Worm (Caenorhabditis elegans) whole organism, L2 larva: Measurements from ENCODE around the gene R08D7.5.
A peak's percentile ranks its signal among the peaks of the same experiment; 100 is the strongest.

Experiments used
- F13H6.1 ChIP-seq: sonication (generic microtip); optimal IDR thresholded peaks from 2 replicates; lab custom pipeline; 2016; ENCODE audit warnings: missing genetic modification characterization, missing compliant biosample characterization
- R02D3.7 ChIP-seq: fragments of 150-350 bp; optimal IDR thresholded peaks from 2 replicates; lab custom pipeline; 2014; ENCODE audit warnings: missing biosample characterization, missing genetic modification characterization
- Y55F3AM.14 ChIP-seq: fragments of 200-800 bp; sonication (Bioruptor generic); optimal IDR thresholded peaks from 2 replicates; lab custom pipeline; 2018; ENCODE audit warnings: mild to moderate bottlenecking, missing genetic modification characterization, missing compliant biosample characterization
- ZK546.5 ChIP-seq: sonication (generic microtip); optimal IDR thresholded peaks from 2 replicates; lab custom pipeline; 2017; ENCODE audit warnings: missing biosample characterization, missing genetic modification characterization
- alr-1 ChIP-seq: fragments of 150-350 bp; optimal IDR thresholded peaks from 2 replicates; lab custom pipeline; 2014; ENCODE audit warnings: missing biosample characterization, missing genetic modification characterization
- aly-2 ChIP-seq: fragments of 150-350 bp; optimal IDR thresholded peaks from 2 replicates; lab custom pipeline; 2014; ENCODE audit warnings: missing biosample characterization, missing genetic modification characterization
- ama-1 ChIP-seq: fragments of 150-350 bp; optimal IDR thresholded peaks from 2 replicates; lab custom pipeline; 2018; ENCODE audit warnings: inconsistent platforms
- blmp-1 ChIP-seq: sonication (generic microtip); optimal IDR thresholded peaks from 2 replicates; lab custom pipeline; 2017; ENCODE audit warnings: missing genetic modification characterization, mild to moderate bottlenecking, missing compliant biosample characterization, antibody characterized with exemption, moderate library complexity; ENCODE audit not compliant: insufficient read depth
- ceh-16 ChIP-seq: fragments of 150-350 bp; optimal IDR thresholded peaks from 2 replicates; lab custom pipeline; 2014; ENCODE audit warnings: missing biosample characterization, missing genetic modification characterization
- ceh-82 ChIP-seq: fragments of 150-350 bp; optimal IDR thresholded peaks from 2 replicates; lab custom pipeline; 2014; ENCODE audit warnings: missing biosample characterization, missing genetic modification characterization
- crh-2 ChIP-seq: sonication (generic microtip); optimal IDR thresholded peaks from 2 replicates; lab custom pipeline; 2017; ENCODE audit warnings: missing biosample characterization, missing genetic modification characterization
- dmd-4 ChIP-seq: sonication (generic microtip); optimal IDR thresholded peaks from 2 replicates; lab custom pipeline; 2017; ENCODE audit warnings: missing biosample characterization, missing genetic modification characterization
- egl-27 ChIP-seq: sonication (generic microtip); optimal IDR thresholded peaks from 3 replicates; lab custom pipeline; 2017; ENCODE audit warnings: missing biosample characterization, missing genetic modification reagents, missing genetic modification characterization
- elt-1 ChIP-seq: fragments of 150-350 bp; optimal IDR thresholded peaks from 2 replicates; lab custom pipeline; 2014; ENCODE audit warnings: missing biosample characterization, missing genetic modification characterization
- elt-3 ChIP-seq: sonication (generic microtip); optimal IDR thresholded peaks from 2 replicates; lab custom pipeline; 2017; ENCODE audit warnings: missing biosample characterization, missing genetic modification characterization
- fos-1 ChIP-seq: fragments of 150-350 bp; optimal IDR thresholded peaks from 2 replicates; lab custom pipeline; 2014; ENCODE audit warnings: missing biosample characterization, missing genetic modification characterization
- lin-13 ChIP-seq: fragments of 150-350 bp; optimal IDR thresholded peaks from 2 replicates; lab custom pipeline; 2014; ENCODE audit warnings: missing biosample characterization, missing genetic modification reagents, missing genetic modification characterization
- lin-39 ChIP-seq: fragments of 150-350 bp; optimal IDR thresholded peaks from 2 replicates; lab custom pipeline; 2014; ENCODE audit warnings: missing biosample characterization, missing genetic modification reagents, missing genetic modification characterization
- lsy-2 ChIP-seq, 2 experiments: fragments of 150-350 bp in 1 of 2; sonication (generic microtip) in 1 of 2; optimal IDR thresholded peaks; 2 replicates each; lab custom pipeline; 2014 to 2017; ENCODE audit warnings: missing biosample characterization in 2 of 2, missing genetic modification characterization in 2 of 2
- mbf-1 ChIP-seq: sonication (generic microtip); optimal IDR thresholded peaks from 2 replicates; lab custom pipeline; 2017; ENCODE audit warnings: missing biosample characterization, missing genetic modification characterization
- mdl-1 ChIP-seq, 2 experiments: fragments of 150-350 bp in 1 of 2; sonication (generic microtip) in 1 of 2; optimal IDR thresholded peaks; 2 replicates each; lab custom pipeline; 2017; ENCODE audit warnings: missing biosample characterization in 2 of 2, missing genetic modification characterization in 2 of 2
- nhr-10 ChIP-seq: sonication (generic microtip); optimal IDR thresholded peaks from 2 replicates; lab custom pipeline; 2017; ENCODE audit warnings: missing biosample characterization, missing genetic modification characterization
- nhr-11 ChIP-seq: fragments of 150-350 bp; optimal IDR thresholded peaks from 2 replicates; lab custom pipeline; 2014; ENCODE audit warnings: missing biosample characterization, missing genetic modification characterization
- nhr-12 ChIP-seq: fragments of 150-350 bp; optimal IDR thresholded peaks from 2 replicates; lab custom pipeline; 2014; ENCODE audit warnings: missing biosample characterization, missing genetic modification characterization
- nhr-129 ChIP-seq: fragments of 150-350 bp; optimal IDR thresholded peaks from 2 replicates; lab custom pipeline; 2014; ENCODE audit warnings: missing biosample characterization, missing genetic modification characterization
- nhr-21 ChIP-seq: fragments of 150-350 bp; optimal IDR thresholded peaks from 2 replicates; lab custom pipeline; 2014; ENCODE audit warnings: missing biosample characterization, missing genetic modification characterization
- nhr-23 ChIP-seq: fragments of 150-350 bp; optimal IDR thresholded peaks from 2 replicates; lab custom pipeline; 2014; ENCODE audit warnings: missing biosample characterization, missing genetic modification reagents, missing genetic modification characterization
- nhr-237 ChIP-seq: fragments of 150-350 bp; optimal IDR thresholded peaks from 2 replicates; lab custom pipeline; 2014; ENCODE audit warnings: missing biosample characterization, missing genetic modification characterization
- nhr-25 ChIP-seq: fragments of 150-350 bp; sonication (generic microtip); optimal IDR thresholded peaks from 3 replicates; lab custom pipeline; 2014; ENCODE audit warnings: missing biosample characterization, missing genetic modification characterization
- nhr-6 ChIP-seq: fragments of 150-350 bp; optimal IDR thresholded peaks from 2 replicates; lab custom pipeline; 2014; ENCODE audit warnings: missing biosample characterization, missing genetic modification characterization
- peb-1 ChIP-seq: fragments of 150-350 bp; optimal IDR thresholded peaks from 2 replicates; lab custom pipeline; 2014; ENCODE audit warnings: missing biosample characterization, missing genetic modification characterization
- sem-4 ChIP-seq: fragments of 150-350 bp; optimal IDR thresholded peaks from 2 replicates; lab custom pipeline; 2014; ENCODE audit warnings: missing biosample characterization, missing genetic modification reagents, missing genetic modification characterization
- skn-1 ChIP-seq: sonication (generic microtip); optimal IDR thresholded peaks from 2 replicates; lab custom pipeline; 2017; ENCODE audit warnings: missing biosample characterization, missing genetic modification characterization
- sma-3 ChIP-seq: sonication (generic microtip); optimal IDR thresholded peaks from 2 replicates; lab custom pipeline; 2016; ENCODE audit warnings: missing genetic modification reagents, missing genetic modification characterization, missing compliant biosample characterization
- sma-9 ChIP-seq, 2 experiments: fragments of 150-350 bp in 1 of 2; sonication (generic microtip) in 1 of 2; optimal IDR thresholded peaks; 2 replicates each; lab custom pipeline; 2014 to 2016; ENCODE audit warnings: missing genetic modification characterization in 2 of 2, mild to moderate bottlenecking in 1 of 2, missing biosample characterization in 1 of 2, missing compliant biosample characterization in 1 of 2, missing genetic modification reagents in 1 of 2, moderate library complexity in 1 of 2
- snpc-4 ChIP-seq: fragments of 150-350 bp; optimal IDR thresholded peaks from 2 replicates; lab custom pipeline; 2014; ENCODE audit warnings: missing biosample characterization, missing genetic modification characterization
- unc-39 ChIP-seq: fragments of 150-350 bp; optimal IDR thresholded peaks from 2 replicates; lab custom pipeline; 2014; ENCODE audit warnings: missing biosample characterization, missing genetic modification characterization
- unc-55 ChIP-seq: fragments of 150-350 bp; sonication (generic microtip); optimal IDR thresholded peaks from 3 replicates; lab custom pipeline; 2014; ENCODE audit warnings: missing biosample characterization, missing genetic modification reagents, missing genetic modification characterization
- unc-62 ChIP-seq: fragments of 150-350 bp; optimal IDR thresholded peaks from 2 replicates; lab custom pipeline; 2014; ENCODE audit warnings: missing biosample characterization, missing genetic modification reagents, missing genetic modification characterization
- ztf-1 ChIP-seq: fragments of 200-800 bp; sonication (Bioruptor generic); conservative IDR thresholded peaks from 2 replicates; pipeline ENCODE4 v1.3.6; 2022; ENCODE audit warnings: missing genetic modification characterization, missing compliant biosample characterization
- ztf-11 ChIP-seq: sonication (generic microtip); optimal IDR thresholded peaks from 2 replicates; lab custom pipeline; 2017; ENCODE audit warnings: missing biosample characterization, missing genetic modification characterization
- ztf-4 ChIP-seq: fragments of 150-350 bp; optimal IDR thresholded peaks from 2 replicates; lab custom pipeline; 2014; ENCODE audit warnings: missing biosample characterization, missing genetic modification characterization

The R08D7.5 gene

ce11 chrIII:8944357-8944756, 29.6 kb upstream of the R08D7.5 start, which contains the start of gene dhrr-1:
Gene dhrr-1, plus strand, starts transcription at chrIII:8944657.
- no peak for TF ChIP-seq nhr-25 (tag; lab: Kevin White, UChicago)
- TF ChIP-seq nhr-129 = no peak
- no peak for TF ChIP-seq lsy-2 (tag; optimal IDR thresholded peaks at IDR 0.05; lab: Kevin White, UChicago)
- TF ChIP-seq skn-1 = no peak
- no peak for TF ChIP-seq ZK546.5 (tag; lab: Kevin White, UChicago)
- TF ChIP-seq Y55F3AM.14 (GFP tag; lab: Kevin White, UChicago) = no peak
- no peak for TF ChIP-seq aly-2
- TF ChIP-seq lin-13 (GFP tag; lab: Kevin White, UChicago) = no peak
- TF ChIP-seq unc-55 = no peak
- no peak for TF ChIP-seq nhr-10
- no peak for TF ChIP-seq ztf-1 (GFP tag; lab: Robert Waterston, UW)
- no peak for TF ChIP-seq alr-1 (tag; lab: Kevin White, UChicago)
- TF ChIP-seq nhr-12 (tag; lab: Kevin White, UChicago) = no peak
- TF ChIP-seq ceh-82 = no peak
- no peak for TF ChIP-seq ztf-11 (tag; lab: Kevin White, UChicago)

- no peak for TF ChIP-seq sma-3 (GFP tag; lab: Kevin White, UChicago)
- no peak for TF ChIP-seq sma-9 (GFP tag; optimal IDR thresholded peaks at IDR 0.05; lab: Kevin White, UChicago)
- TF ChIP-seq sma-9 (tag; optimal IDR thresholded peaks at IDR 0.05; lab: Kevin White, UChicago) = no peak
- TF ChIP-seq nhr-11 (tag; lab: Kevin White, UChicago) = no peak
- no peak for TF ChIP-seq elt-1 (tag; lab: Kevin White, UChicago)
- TF ChIP-seq nhr-129 = no peak
- TF ChIP-seq, all 48 proteins: peak for 0
Measured at ce11 chrIII:8946285-8946684, 27.6 kb upstream of the R08D7.5 start.

- no peak for TF ChIP-seq nhr-11 (tag; lab: Kevin White, UChicago)
- TF ChIP-seq skn-1 = no peak
- no peak for TF ChIP-seq ceh-16 (tag; lab: Kevin White, UChicago)
- TF ChIP-seq, all 48 proteins: peak for 0
Measured at ce11 chrIII:8949147-8949546, 24.8 kb upstream of the R08D7.5 start.

- TF ChIP-seq lin-39 (tag; lab: Kevin White, UChicago) = no peak
- TF ChIP-seq nhr-21 (tag; lab: Kevin White, UChicago) = no peak
- TF ChIP-seq peb-1 = no peak
- TF ChIP-seq nhr-11 (tag; lab: Kevin White, UChicago) = no peak
- no peak for TF ChIP-seq ztf-4
- TF ChIP-seq unc-55 = no peak
- no peak for TF ChIP-seq unc-39
- TF ChIP-seq nhr-12 (tag; lab: Kevin White, UChicago) = no peak
- TF ChIP-seq elt-3 (tag; lab: Kevin White, UChicago) = no peak
- no peak for TF ChIP-seq blmp-1 (tag; lab: Kevin White, UChicago)
- no peak for TF ChIP-seq nhr-10
- no peak for TF ChIP-seq sma-3 (GFP tag; lab: Kevin White, UChicago)
- no peak for TF ChIP-seq sem-4 (tag; lab: Kevin White, UChicago)
- no peak for TF ChIP-seq nhr-237
- no peak for TF ChIP-seq Y55F3AM.14 (GFP tag; lab: Kevin White, UChicago)
- TF ChIP-seq R02D3.7 (tag; lab: Kevin White, UChicago) = no peak
- TF ChIP-seq unc-62 (GFP tag; lab: Kevin White, UChicago) = no peak
- no peak for TF ChIP-seq ceh-82
- TF ChIP-seq ztf-11 (tag; lab: Kevin White, UChicago) = no peak
Measured at ce11 chrIII:8955536-8955935, 18.4 kb upstream of the R08D7.5 start.

- TF ChIP-seq unc-55 (peak; percentile 89), ceh-16 (tag; lab: Kevin White, UChicago) (no peak), ZK546.5 (tag; lab: Kevin White, UChicago) (no peak), snpc-4 (tag; lab: Kevin White, UChicago) (peak; percentile 33), dmd-4 (tag; lab: Kevin White, UChicago) (no peak), egl-27 (tag; lab: Kevin White, UChicago) (no peak), ztf-1 (GFP tag; lab: Robert Waterston, UW) (no peak), nhr-10 (no peak), nhr-6 (peak; percentile 30), nhr-11 (tag; lab: Kevin White, UChicago) (no peak), ceh-82 (no peak), lin-13 (GFP tag; lab: Kevin White, UChicago) (peak; percentile 59), unc-62 (GFP tag; lab: Kevin White, UChicago) (no peak), R02D3.7 (tag; lab: Kevin White, UChicago) (no peak), mbf-1 (no peak), blmp-1 (tag; lab: Kevin White, UChicago) (no peak), sem-4 (tag; lab: Kevin White, UChicago) (peak; percentile 50), ama-1 (lab: Kevin White, UChicago) (no peak), lsy-2 (tag; optimal IDR thresholded peaks at IDR 0.05; lab: Kevin White, UChicago) (peak; percentile 81 to 97), fos-1 (no peak), unc-39 (no peak), aly-2 (no peak), peb-1 (no peak), mdl-1 (tag; optimal IDR thresholded peaks at IDR 0.05; lab: Kevin White, UChicago) (no peak), F13H6.1 (tag; lab: Kevin White, UChicago) (peak; percentile 65), ztf-4 (no peak), sma-3 (GFP tag; lab: Kevin White, UChicago) (peak; percentile 53), alr-1 (tag; lab: Kevin White, UChicago) (no peak), nhr-21 (tag; lab: Kevin White, UChicago) (peak; percentile 35), nhr-23 (tag; lab: Kevin White, UChicago) (no peak), crh-2 (tag; lab: Kevin White, UChicago) (peak; percentile 73)
Measured at ce11 chrIII:8956146-8956646, 17.7 kb upstream of the R08D7.5 start, which contains the start of the genes ZK643.5 and ZK643.2. Gene ZK643.5, minus strand, starts transcription at chrIII:8956196. Gene ZK643.2, plus strand, starts transcription at chrIII:8956540.
